Worm (Caenorhabditis elegans) whole organism, L4 larva: ENCODE results near the gene pqn-29.

Source experiments
- cey-2 ChIP-seq: sonication (generic microtip); optimal IDR thresholded peaks from 3 replicates; lab custom pipeline; 2017; ENCODE audit warnings: missing genetic modification characterization, mild to moderate bottlenecking, missing compliant biosample characterization, antibody characterized with exemption, borderline replicate concordance; ENCODE audit not compliant: insufficient read depth
- dpl-1 ChIP-seq: fragments of 150-350 bp; optimal IDR thresholded peaks from 2 replicates; lab custom pipeline; 2014; ENCODE audit warnings: missing biosample characterization, missing genetic modification reagents, missing genetic modification characterization
- lsy-2 ChIP-seq, 2 experiments: fragments of 150-350 bp in 1 of 2; sonication (generic microtip) in 1 of 2; optimal IDR thresholded peaks; 2 replicates each; lab custom pipeline; 2014 to 2017; ENCODE audit warnings: missing biosample characterization in 2 of 2, missing genetic modification characterization in 2 of 2
- skn-1 ChIP-seq: fragments of 150-350 bp; optimal IDR thresholded peaks from 2 replicates; lab custom pipeline; 2014; ENCODE audit warnings: missing biosample characterization, missing genetic modification characterization
- unc-130 ChIP-seq: sonication (generic microtip); optimal IDR thresholded peaks from 2 replicates; lab custom pipeline; 2016; ENCODE audit warnings: missing genetic modification reagents, missing genetic modification characterization, missing compliant biosample characterization
- unc-62 ChIP-seq, 3 experiments: fragments of 150-350 bp in 1 of 3; sonication (generic microtip); optimal IDR thresholded peaks in 2 of 3; peaks in 1 of 3; 1 replicate in 1 of 3; 2 replicates in 2 of 3; lab custom pipeline; 2014 to 2017; ENCODE audit warnings: missing biosample characterization in 3 of 3, missing genetic modification characterization in 3 of 3, missing genetic modification reagents in 3 of 3, missing genotype in 1 of 3

DNA sequence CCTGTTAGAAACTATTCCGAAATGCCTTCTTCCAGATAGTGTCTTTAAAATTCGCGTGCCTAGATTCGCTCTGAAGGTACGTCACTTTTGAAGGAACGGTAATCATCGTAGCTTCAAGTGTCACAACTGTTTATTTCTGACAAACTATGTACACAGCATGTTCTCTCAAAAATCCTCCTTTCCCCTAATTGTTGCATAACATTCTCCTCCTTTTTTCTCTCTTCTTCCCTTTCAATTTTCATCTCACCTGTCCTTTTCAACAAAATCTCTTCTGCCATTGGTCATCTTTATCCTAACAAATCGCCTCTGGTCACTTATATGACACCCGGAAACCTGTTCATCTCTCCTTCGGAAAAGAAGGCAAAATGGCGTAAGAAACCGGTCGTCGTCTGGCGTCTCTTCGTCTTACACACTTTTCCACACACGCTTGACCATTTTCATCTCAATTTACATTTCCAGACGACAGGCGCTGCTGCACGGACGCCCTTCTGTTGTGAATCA, 30.0 kb downstream of the pqn-29 start, which contains the start of gene lips-3:
- TF ChIP-seq unc-62 (GFP tag; optimal IDR thresholded peaks at IDR 0.05 in 1 of 2; lab: Kevin White, UChicago) (peak in 1 of 2 experiments; percentile 97), unc-62 (tag; optimal IDR thresholded peaks at IDR 0.05; lab: Kevin White, UChicago) (no peak), cey-2 (no peak), skn-1 (tag; lab: Kevin White, UChicago) (no peak), unc-130 (GFP tag; lab: Kevin White, UChicago) (no peak), dpl-1 (GFP tag; lab: Kevin White, UChicago) (no peak), lsy-2 (tag; optimal IDR thresholded peaks at IDR 0.05; lab: Kevin White, UChicago) (no peak)
